Worm (Caenorhabditis elegans) whole organism, L4 larva: Measurements from ENCODE around the gene gcy-29.

Experiments used
- Y5F2A.4 ChIP-seq: fragments of 200-800 bp; sonication (Bioruptor generic); optimal IDR thresholded peaks from 2 replicates; lab custom pipeline; 2018; ENCODE audit warnings: mild to moderate bottlenecking, missing genetic modification characterization, missing compliant biosample characterization
- egl-27 ChIP-seq: sonication (generic microtip); optimal IDR thresholded peaks from 3 replicates; lab custom pipeline; 2017; ENCODE audit warnings: missing biosample characterization, missing genetic modification reagents, missing genetic modification characterization
- gei-8 ChIP-seq: fragments of 200-800 bp; sonication (Bioruptor generic); optimal IDR thresholded peaks from 2 replicates; lab custom pipeline; 2018; ENCODE audit warnings: mild to moderate bottlenecking, missing genetic modification characterization, missing compliant biosample characterization
- hlh-30 ChIP-seq: sonication (generic microtip); optimal IDR thresholded peaks from 2 replicates; lab custom pipeline; 2017; ENCODE audit warnings: antibody characterized with exemption, mild to moderate bottlenecking, missing genetic modification characterization, missing compliant biosample characterization; ENCODE audit not compliant: insufficient read depth
- lir-3 ChIP-seq: sonication (generic microtip); optimal IDR thresholded peaks from 2 replicates; lab custom pipeline; 2016; ENCODE audit warnings: mild to moderate bottlenecking, missing genetic modification characterization, missing compliant biosample characterization
- nhr-28 ChIP-seq: fragments of 150-350 bp; optimal IDR thresholded peaks from 2 replicates; lab custom pipeline; 2014; ENCODE audit warnings: missing biosample characterization, missing genetic modification characterization
- unc-39 ChIP-seq: sonication (generic microtip); optimal IDR thresholded peaks from 2 replicates; lab custom pipeline; 2017; ENCODE audit warnings: missing biosample characterization, missing genetic modification characterization

DNA sequence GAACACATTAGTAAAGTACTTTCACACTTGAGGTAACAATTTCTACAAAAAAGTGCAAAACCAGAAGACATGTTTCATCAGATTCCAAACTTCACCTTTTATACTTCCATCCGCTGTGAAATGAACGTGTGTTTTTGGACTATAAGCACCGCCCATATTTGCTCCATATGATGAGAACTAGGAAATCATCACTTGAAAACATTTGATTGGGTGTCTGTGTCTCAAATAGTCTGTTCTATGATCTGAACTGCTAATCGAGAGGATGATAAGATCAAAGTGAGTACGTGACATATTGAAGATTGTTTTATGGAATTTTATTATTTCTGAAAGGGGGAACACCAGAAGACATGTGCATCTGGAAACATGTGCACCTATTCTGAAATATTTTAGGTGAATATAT is 53.2 kb downstream of the gcy-29 start:
- TF ChIP-seq hlh-30 (tag; lab: Kevin White, UChicago) = peak; percentile 56
- TF ChIP-seq nhr-28 (tag; lab: Kevin White, UChicago) = peak; percentile 64
- no peak for TF ChIP-seq unc-39
- no peak for TF ChIP-seq egl-27
- no peak for TF ChIP-seq gei-8 (GFP tag; lab: Kevin White, UChicago)
- TF ChIP-seq lir-3 = no peak
- no peak for TF ChIP-seq Y5F2A.4 (GFP tag; lab: Kevin White, UChicago)
